Worm (Caenorhabditis elegans) whole organism, young adult: ENCODE measurements around the gene F53F8.7.

Source experiments
- ccch-3 ChIP-seq: fragments of 200-800 bp; sonication (Bioruptor generic); optimal IDR thresholded peaks from 2 replicates; lab custom pipeline; 2018; ENCODE audit warnings: mild to moderate bottlenecking, missing genetic modification characterization, missing compliant biosample characterization
- unc-62 ChIP-seq: fragments of 150-350 bp; optimal IDR thresholded peaks from 2 replicates; lab custom pipeline; 2014; ENCODE audit warnings: missing biosample characterization, missing genetic modification reagents, missing genetic modification characterization

DNA sequence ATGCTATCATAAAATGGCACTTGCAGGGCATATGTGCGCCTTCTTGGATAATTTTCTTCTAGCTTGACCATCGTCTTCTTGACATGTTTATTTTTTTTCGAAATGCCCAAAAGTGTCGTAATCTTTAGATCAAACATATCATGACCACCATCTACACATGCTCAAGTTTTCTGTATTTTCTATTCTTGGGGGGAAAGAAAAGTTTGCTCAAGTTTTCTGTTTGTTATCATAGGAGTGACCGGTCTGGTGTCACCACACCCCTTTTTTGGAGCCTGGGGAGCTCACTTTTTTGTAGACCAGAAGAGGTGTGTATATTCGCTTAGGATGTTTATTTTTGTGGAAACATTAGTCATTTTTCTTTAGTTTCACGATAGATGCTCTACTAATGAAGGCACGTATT, 12.8 kb downstream of the F53F8.7 start, which contains the start of gene klf-2:
- no peak for TF ChIP-seq unc-62 (GFP tag; lab: Kevin White, UChicago)
- TF ChIP-seq ccch-3 (GFP tag; lab: Kevin White, UChicago): no peak
